Worm (Caenorhabditis elegans) whole organism, L1 larva: ENCODE data around the gene glrx-22.

Source experiments
- ceh-88 ChIP-seq: fragments of 200-800 bp; sonication (Bioruptor generic); IDR thresholded peaks from 2 replicates; pipeline ENCODE4 v1.3.6; 2022; ENCODE audit warnings: missing genetic modification characterization, missing compliant biosample characterization
- fkh-8 ChIP-seq: sonication (generic microtip); optimal IDR thresholded peaks from 2 replicates; lab custom pipeline; 2016; ENCODE audit warnings: mild to moderate bottlenecking, missing genetic modification characterization, missing compliant biosample characterization
- fos-1 ChIP-seq: fragments of 150-350 bp; optimal IDR thresholded peaks from 2 replicates; lab custom pipeline; 2014; ENCODE audit warnings: missing biosample characterization, missing genetic modification characterization
- lin-13 ChIP-seq: fragments of 150-350 bp; optimal IDR thresholded peaks from 2 replicates; lab custom pipeline; 2014; ENCODE audit warnings: missing biosample characterization, missing genetic modification reagents, missing genetic modification characterization
- mdl-1 ChIP-seq, 2 experiments: fragments of 150-350 bp; optimal IDR thresholded peaks; 2 replicates each; lab custom pipeline; 2014 to 2017; ENCODE audit warnings: missing biosample characterization in 2 of 2, missing genetic modification characterization in 2 of 2, inconsistent platforms in 1 of 2
- nhr-12 ChIP-seq: sonication (generic microtip); optimal IDR thresholded peaks from 2 replicates; lab custom pipeline; 2017; ENCODE audit warnings: missing biosample characterization, missing genetic modification characterization
- nhr-237 ChIP-seq: fragments of 150-350 bp; optimal IDR thresholded peaks from 2 replicates; lab custom pipeline; 2014; ENCODE audit warnings: missing biosample characterization, missing genetic modification characterization
- skn-1 ChIP-seq: fragments of 150-350 bp; optimal IDR thresholded peaks from 2 replicates; lab custom pipeline; 2014; ENCODE audit warnings: missing biosample characterization, missing genetic modification characterization
- xbp-1 ChIP-seq: sonication (generic microtip); optimal IDR thresholded peaks from 2 replicates; lab custom pipeline; 2016; ENCODE audit warnings: missing genetic modification characterization, missing compliant biosample characterization
- zag-1 ChIP-seq: fragments of 150-350 bp; optimal IDR thresholded peaks from 2 replicates; lab custom pipeline; 2014; ENCODE audit warnings: missing biosample characterization, missing genetic modification characterization

ce11 chrIV:8168660-8169059 lies 32.4 kb downstream of the glrx-22 start, which contains the start of gene clec-52:
- TF ChIP-seq nhr-237 (tag; lab: Kevin White, UChicago), result no peak
- TF ChIP-seq mdl-1 (tag; optimal IDR thresholded peaks at IDR 0.05; lab: Kevin White, UChicago), result no peak
- TF ChIP-seq lin-13, result no peak
- TF ChIP-seq ceh-88 (GFP tag; lab: Robert Waterston, UW), result no peak
- no peak for TF ChIP-seq skn-1 (tag; lab: Kevin White, UChicago)
- TF ChIP-seq fos-1 (tag; lab: Kevin White, UChicago), result no peak
- TF ChIP-seq nhr-12 (tag; lab: Kevin White, UChicago), result no peak
- no peak for TF ChIP-seq fkh-8 (tag; lab: Kevin White, UChicago)
- no peak for TF ChIP-seq zag-1
- TF ChIP-seq xbp-1 (tag; lab: Kevin White, UChicago), result no peak
